Fruit fly (Drosophila melanogaster): ENCODE measurements around the gene AP-1sigma.

- TF ChIP-seq CTCF (optimal IDR thresholded peaks at IDR 0.05) (no peak), CG8478 (optimal IDR thresholded peaks at IDR 0.05) (no peak)
These were observed 49.5 kb downstream of the AP-1sigma start for dm6 chr3R:24007775-24008506.
